Fruit fly (Drosophila melanogaster): ENCODE measurements around the gene CG43221.

Gene CG43221

DNA sequence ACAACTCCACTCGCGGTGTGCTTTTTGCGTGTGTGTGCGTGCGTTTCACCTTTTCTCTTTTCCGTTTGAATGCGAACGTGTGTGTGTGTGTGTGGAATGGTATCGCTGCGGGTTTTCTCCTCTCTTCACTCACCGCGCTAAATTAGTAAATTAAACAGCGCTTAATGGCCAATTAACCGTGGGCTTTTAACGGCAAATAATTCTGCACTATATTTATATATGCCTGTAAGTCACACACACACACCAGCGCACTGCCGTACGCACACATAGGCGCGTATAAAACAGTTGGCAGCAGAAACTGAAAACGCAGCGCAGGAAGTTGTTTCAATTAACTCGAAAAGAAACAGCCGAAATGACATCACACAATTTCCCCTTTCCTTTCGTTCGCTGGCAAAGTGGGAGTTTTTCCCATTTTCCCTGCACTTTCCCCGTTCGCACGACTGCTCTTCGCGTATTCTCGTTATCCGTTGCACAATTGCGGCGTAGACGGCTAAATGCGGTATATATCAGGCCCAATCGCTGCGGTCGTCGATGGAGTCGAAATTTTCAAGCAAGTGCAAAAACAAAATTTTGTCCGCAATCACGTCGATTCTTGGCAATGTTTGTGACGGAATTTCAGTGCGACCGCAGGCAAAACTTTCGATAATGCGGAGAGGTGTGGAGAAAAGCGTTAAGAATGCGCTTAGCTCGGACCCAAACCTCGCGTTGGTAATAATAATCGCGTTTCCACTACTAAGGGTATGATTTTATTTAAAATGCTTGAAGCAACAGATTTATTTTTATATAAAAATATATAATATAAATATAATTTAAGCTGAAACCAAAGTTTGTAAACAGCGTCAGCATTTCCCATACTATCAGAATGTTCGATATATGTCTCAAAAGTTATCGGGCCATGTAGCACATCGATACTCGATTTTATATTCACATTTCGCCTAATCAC is 12.7 kb upstream of the CG43221 start, which contains the start of gene BicD:
Gene BicD (minus strand): TSS at position 634 of the 943 bp plus-strand sequence.
- no peak for TF ChIP-seq noc (tag; optimal IDR thresholded peaks at IDR 0.05)

DNA sequence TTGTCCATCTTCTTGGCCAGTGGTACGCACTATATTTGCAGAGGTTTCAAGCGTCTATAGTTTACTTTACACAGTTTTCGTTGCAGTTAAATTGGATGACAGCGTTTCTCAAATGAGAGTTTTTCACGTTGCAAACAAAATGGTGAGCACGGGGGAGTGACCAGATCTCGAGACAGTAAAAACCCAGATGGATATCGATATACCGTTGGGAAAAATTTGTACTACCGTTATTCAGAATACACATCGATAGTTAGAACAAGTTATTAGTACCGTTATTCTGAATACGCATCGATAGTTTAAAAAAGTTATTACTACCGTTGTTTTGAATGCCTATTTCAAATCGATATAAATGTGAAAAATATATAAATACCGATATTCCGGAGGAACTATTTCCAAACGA is 7.8 kb upstream of the CG43221 start, which contains the start of gene cass:
Gene cass (minus strand): TSS at position 179 of the 400 bp plus-strand sequence.
- no peak for TF ChIP-seq noc (tag; optimal IDR thresholded peaks at IDR 0.05)

- TF ChIP-seq noc (tag; optimal IDR thresholded peaks at IDR 0.05) = peak; percentile 96
Observed at dm6 chr2L:17480943-17481580, 4.5 kb upstream of the CG43221 start, which contains the start of the genes fws and Lamtor3. TSS of gene fws (minus strand) at chr2L:17481029. TSS of gene Lamtor3 (plus strand) at chr2L:17481231.

dm6 chr2L:17484174-17484573 is 1.4 kb upstream of the CG43221 start, which contains the start of the genes GCS2beta and CG5131:
TSS of gene GCS2beta (minus strand) at chr2L:17484307.
TSS of gene CG5131 (plus strand) at chr2L:17484501.
- peak; percentile 90 for TF ChIP-seq noc (tag; optimal IDR thresholded peaks at IDR 0.05)

DNA sequence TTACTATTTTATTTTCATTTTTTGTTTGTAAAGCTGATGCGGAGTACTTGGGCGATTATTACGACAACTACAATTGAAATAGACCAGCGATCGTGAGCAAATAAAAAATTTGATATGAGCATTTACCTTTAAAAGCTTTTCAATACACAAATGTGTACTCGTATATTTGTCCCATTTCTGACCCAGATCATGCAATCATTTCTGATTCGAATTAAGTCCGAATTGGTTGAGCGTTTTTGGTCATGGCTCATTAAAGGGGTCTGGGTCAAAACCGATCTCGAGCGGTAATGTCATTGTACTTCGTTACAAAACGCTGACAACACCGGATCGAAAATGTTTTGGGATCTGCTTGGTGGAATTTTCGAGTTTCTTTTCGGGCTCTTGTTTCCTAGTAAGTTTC is 707 bp downstream of the CG43221 start, which contains the start of gene CG43220:
Gene CG43220 (plus strand): TSS at position 301 of the 400 bp plus-strand sequence.
- TF ChIP-seq noc (tag; optimal IDR thresholded peaks at IDR 0.05) = no peak

DNA sequence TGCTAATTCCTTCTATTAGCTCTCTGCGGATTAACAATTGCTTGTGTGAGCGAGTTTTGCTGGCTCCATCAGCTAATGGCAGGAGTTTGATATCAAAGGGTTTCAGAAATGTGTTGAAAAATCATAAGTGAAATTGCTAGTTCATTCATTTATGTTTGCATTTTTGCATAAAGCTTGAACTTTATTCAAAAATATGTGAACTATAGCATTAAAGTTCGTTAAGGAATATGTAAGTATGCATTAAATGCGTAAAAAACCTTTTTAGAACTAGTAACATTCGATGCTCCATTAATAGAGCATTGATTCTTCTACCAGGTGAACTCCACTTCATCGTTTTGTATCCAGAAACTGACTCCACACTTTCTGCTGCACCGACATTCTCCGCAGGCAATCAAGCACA is 7.1 kb downstream of the CG43221 start:
- TF ChIP-seq noc (tag; optimal IDR thresholded peaks at IDR 0.05) = no peak

DNA sequence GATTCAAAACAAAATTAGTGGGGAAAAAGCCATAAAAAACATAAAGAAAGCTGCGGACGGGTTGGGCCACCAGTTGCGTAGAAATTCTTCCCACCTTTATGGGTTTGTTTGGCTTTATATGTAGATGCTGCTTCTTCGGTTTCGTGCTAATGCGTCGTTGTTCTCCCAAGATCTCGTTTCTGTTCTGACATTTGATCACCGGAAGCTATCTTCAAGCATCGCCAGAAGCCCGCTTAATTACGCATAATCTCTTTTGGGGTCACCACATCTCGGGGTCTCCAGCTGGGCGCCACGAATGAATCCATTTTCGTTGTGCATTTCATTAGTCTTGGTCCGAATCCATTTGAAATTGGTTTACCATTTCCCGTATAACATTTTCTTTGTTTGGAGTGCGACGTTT is 10.2 kb downstream of the CG43221 start:
- no peak for TF ChIP-seq noc (tag; optimal IDR thresholded peaks at IDR 0.05)

- TF ChIP-seq noc (tag; optimal IDR thresholded peaks at IDR 0.05) = no peak
Observed at dm6 chr2L:17497108-17497507, 11.6 kb downstream of the CG43221 start, which contains the start of gene qua. TSS of gene qua (minus strand) at chr2L:17497208.

DNA sequence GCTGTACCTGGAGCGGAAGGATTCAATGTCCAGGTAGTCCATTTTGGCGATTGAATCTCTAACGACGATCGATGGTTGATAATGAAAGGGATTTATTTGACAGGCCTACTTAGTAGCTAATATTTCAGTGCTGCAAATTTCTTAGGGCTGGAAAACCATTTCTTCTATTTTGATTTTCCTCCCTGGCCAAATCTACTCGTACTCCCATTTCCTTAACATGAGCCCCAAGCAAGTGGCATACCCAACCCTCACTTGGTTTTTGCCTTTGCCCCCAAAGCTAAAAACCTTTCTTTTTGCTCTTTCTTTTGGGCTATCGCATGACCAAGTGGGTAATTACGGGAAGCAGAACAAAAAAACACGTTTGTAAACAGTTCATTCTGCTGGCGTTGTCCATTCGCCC is 13.2 kb downstream of the CG43221 start, which contains the start of gene CG15142:
Gene CG15142 (minus strand): TSS at position 101 of the 400 bp plus-strand sequence.
- no peak for TF ChIP-seq noc (tag; optimal IDR thresholded peaks at IDR 0.05)

DNA sequence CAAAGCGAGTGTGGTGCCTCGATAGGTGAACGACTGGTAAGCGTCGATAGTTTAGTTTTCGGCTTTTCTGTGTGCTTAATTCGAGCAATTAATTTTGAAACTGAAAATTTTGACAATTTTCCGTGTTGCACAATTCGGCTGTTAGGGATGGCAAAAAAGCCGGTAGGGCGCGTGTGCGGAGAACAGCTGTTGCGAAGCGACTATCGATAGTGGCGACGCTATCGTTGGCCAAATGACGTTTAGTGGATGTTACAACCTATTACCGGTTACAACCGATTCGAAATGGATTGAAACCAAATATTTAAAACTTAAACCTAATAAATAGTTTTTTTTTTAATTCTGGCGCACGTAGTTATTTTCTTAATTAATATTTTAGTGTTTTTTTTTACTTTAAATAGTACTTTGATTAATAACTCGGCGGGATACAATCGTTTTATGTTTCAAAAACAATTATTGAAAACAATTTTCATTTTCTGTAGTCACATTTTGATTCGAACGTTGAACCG is 15.4 kb downstream of the CG43221 start, which contains the start of the genes mEFTs and Dhc36C:
Gene mEFTs (minus strand): TSS at position 161 of the 506 bp plus-strand sequence.
Gene Dhc36C (plus strand): TSS at position 456 of the 506 bp plus-strand sequence.
- TF ChIP-seq noc (tag; optimal IDR thresholded peaks at IDR 0.05) = no peak

DNA sequence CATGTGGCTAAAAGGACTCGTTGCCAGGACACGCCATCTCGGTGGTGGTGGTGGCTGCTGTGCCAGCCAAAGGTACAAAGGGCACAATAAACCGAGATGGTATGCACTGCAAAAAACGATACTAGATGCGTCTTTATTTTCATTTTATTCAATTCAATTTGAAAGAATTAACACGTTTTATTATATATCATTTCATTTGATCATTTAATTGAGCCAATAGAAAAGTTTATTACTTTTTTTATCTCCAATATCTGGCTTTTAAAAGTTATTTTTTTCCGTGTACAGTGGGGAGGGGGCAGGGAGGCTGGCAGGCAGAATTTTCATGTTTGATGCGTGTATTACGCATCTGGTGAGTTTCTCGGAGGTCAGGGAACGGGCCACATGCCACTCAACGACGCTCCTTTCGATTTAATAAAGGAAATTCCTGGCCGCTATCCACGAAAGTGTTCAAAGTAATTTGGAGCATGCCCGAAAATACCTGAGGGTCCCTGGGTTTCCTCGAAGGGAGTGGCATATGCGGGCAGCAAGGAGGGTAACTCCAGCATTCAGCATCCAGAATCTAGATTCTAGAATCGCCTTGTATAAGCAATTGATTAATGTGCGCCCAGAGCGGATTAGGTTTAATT is 28.6 kb downstream of the CG43221 start:
- peak; percentile 32 for TF ChIP-seq noc (tag; optimal IDR thresholded peaks at IDR 0.05)

- TF ChIP-seq noc (tag; optimal IDR thresholded peaks at IDR 0.05) = no peak
Observed at dm6 chr2L:17524449-17524848, 38.9 kb downstream of the CG43221 start, which contains the start of gene CG15143. TSS of gene CG15143 (minus strand) at chr2L:17524549.

- no peak for TF ChIP-seq noc (tag; optimal IDR thresholded peaks at IDR 0.05)
Observed at dm6 chr2L:17529022-17529421, 43.5 kb downstream of the CG43221 start, which contains the start of gene CG15144. TSS of gene CG15144 (minus strand) at chr2L:17529122.

DNA sequence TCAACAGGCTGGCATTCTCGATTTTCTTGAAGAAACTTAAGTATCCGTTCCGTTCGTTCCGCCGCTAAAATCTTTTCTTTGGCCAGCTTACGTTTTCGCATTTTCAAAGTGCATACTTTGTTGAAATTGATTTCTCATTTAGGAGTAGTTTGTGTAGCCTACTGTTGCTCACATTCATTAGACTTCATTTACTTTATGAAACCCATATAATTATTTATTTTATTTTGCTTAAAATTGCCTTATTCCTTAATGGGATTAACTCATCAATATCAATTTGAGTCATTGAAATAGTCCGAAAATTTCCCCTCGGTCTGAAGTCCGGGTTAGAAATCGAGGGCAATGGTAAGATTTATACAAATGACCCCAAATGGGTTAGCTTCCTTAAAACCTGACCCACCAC is 46.6 kb downstream of the CG43221 start, which contains the start of gene CG15145:
Gene CG15145 (minus strand): TSS at position 101 of the 400 bp plus-strand sequence.
- no peak for TF ChIP-seq noc (tag; optimal IDR thresholded peaks at IDR 0.05)

- TF ChIP-seq noc (tag; optimal IDR thresholded peaks at IDR 0.05) = no peak
Observed at dm6 chr2L:17533794-17534193, 48.2 kb downstream of the CG43221 start.
